Worm (Caenorhabditis elegans) whole organism, L4 larva: ENCODE measurements around the gene anmt-3.
A peak's percentile ranks its signal among the peaks of the same experiment; 100 is the strongest.

Experiments used
- D1046.2 ChIP-seq: fragments of 200-800 bp; sonication (Bioruptor generic); IDR thresholded peaks from 2 replicates; pipeline ENCODE4 v1.3.6; 2022; ENCODE audit warnings: missing genetic modification characterization, missing compliant biosample characterization
- F10B5.3 ChIP-seq: sonication (generic microtip); optimal IDR thresholded peaks from 2 replicates; lab custom pipeline; 2016; ENCODE audit warnings: mild to moderate bottlenecking, missing genetic modification characterization, missing compliant biosample characterization
- F37D6.2 ChIP-seq: sonication (generic microtip); optimal IDR thresholded peaks from 2 replicates; lab custom pipeline; 2016; ENCODE audit warnings: mild to moderate bottlenecking, missing genetic modification characterization, missing compliant biosample characterization
- F44E2.7 ChIP-seq: fragments of 200-800 bp; sonication (Bioruptor generic); IDR thresholded peaks from 2 replicates; pipeline ENCODE4 v2.1.2; 2022; ENCODE audit warnings: missing genetic modification characterization, missing compliant biosample characterization
- T26A8.4 ChIP-seq: fragments of 200-800 bp; sonication (Bioruptor generic); IDR thresholded peaks from 2 replicates; pipeline ENCODE4 v1.3.6; 2022; ENCODE audit warnings: missing genetic modification characterization, missing compliant biosample characterization
- Y5F2A.4 ChIP-seq: fragments of 200-800 bp; sonication (Bioruptor generic); optimal IDR thresholded peaks from 2 replicates; lab custom pipeline; 2018; ENCODE audit warnings: mild to moderate bottlenecking, missing genetic modification characterization, missing compliant biosample characterization
- Y75B8A.6 ChIP-seq: fragments of 200-800 bp; sonication (Bioruptor generic); IDR thresholded peaks from 2 replicates; pipeline ENCODE4 v1.3.6; 2022; ENCODE audit warnings: missing genetic modification reagents, missing genetic modification characterization, missing compliant biosample characterization
- ZK337.2 ChIP-seq: fragments of 200-800 bp; sonication (Bioruptor generic); IDR thresholded peaks from 2 replicates; pipeline ENCODE4 v1.3.6; 2022; ENCODE audit warnings: missing genetic modification reagents, missing genetic modification characterization, missing compliant biosample characterization
- ZK546.5 ChIP-seq, 2 experiments: sonication (generic microtip); optimal IDR thresholded peaks; 2 replicates each; lab custom pipeline; 2017; ENCODE audit warnings: missing biosample characterization in 2 of 2, missing genetic modification characterization in 2 of 2
- arid-1 ChIP-seq: fragments of 200-800 bp; sonication (Bioruptor generic); conservative IDR thresholded peaks from 2 replicates; pipeline ENCODE4 v1.3.6; 2022; ENCODE audit warnings: missing genetic modification reagents, missing genetic modification characterization, missing compliant biosample characterization
- ceh-32 ChIP-seq: sonication (generic microtip); optimal IDR thresholded peaks from 2 replicates; lab custom pipeline; 2016; ENCODE audit warnings: mild to moderate bottlenecking, missing genetic modification characterization, missing compliant biosample characterization; ENCODE audit not compliant: poor library complexity
- cey-2 ChIP-seq: sonication (generic microtip); optimal IDR thresholded peaks from 3 replicates; lab custom pipeline; 2017; ENCODE audit warnings: missing genetic modification characterization, mild to moderate bottlenecking, missing compliant biosample characterization, antibody characterized with exemption, borderline replicate concordance; ENCODE audit not compliant: insufficient read depth
- ctbp-1 ChIP-seq: fragments of 200-800 bp; sonication (Bioruptor generic); IDR thresholded peaks from 2 replicates; pipeline ENCODE4 v1.3.6; 2022; ENCODE audit warnings: missing genetic modification reagents, missing genetic modification characterization, missing compliant biosample characterization
- daf-12 ChIP-seq: fragments of 150-350 bp; optimal IDR thresholded peaks from 2 replicates; lab custom pipeline; 2014; ENCODE audit warnings: missing biosample characterization, missing genetic modification reagents, missing genetic modification characterization
- daf-8 ChIP-seq: fragments of 200-800 bp; sonication (Bioruptor generic); IDR thresholded peaks from 2 replicates; pipeline ENCODE4 v1.3.6; 2022; ENCODE audit warnings: missing genetic modification characterization, missing compliant biosample characterization
- dmd-6 ChIP-seq: fragments of 200-800 bp; sonication (Bioruptor generic); IDR thresholded peaks from 2 replicates; pipeline ENCODE4 v1.3.6; 2022; ENCODE audit warnings: missing genetic modification reagents, missing genetic modification characterization, missing compliant biosample characterization
- dmd-8 ChIP-seq: fragments of 200-800 bp; sonication (Bioruptor generic); IDR thresholded peaks from 2 replicates; pipeline ENCODE4 v1.3.6; 2022; ENCODE audit warnings: missing genetic modification characterization, missing compliant biosample characterization
- duxl-1 ChIP-seq: sonication (generic microtip); optimal IDR thresholded peaks from 2 replicates; lab custom pipeline; 2016; ENCODE audit warnings: mild to moderate bottlenecking, missing genetic modification characterization, moderate library complexity, missing compliant biosample characterization; ENCODE audit not compliant: poor library complexity
- dve-1 ChIP-seq: sonication (generic microtip); optimal IDR thresholded peaks from 2 replicates; lab custom pipeline; 2017; ENCODE audit warnings: antibody characterized with exemption, mild to moderate bottlenecking, missing genetic modification characterization, missing compliant biosample characterization; ENCODE audit not compliant: insufficient read depth
- egl-27 ChIP-seq: sonication (generic microtip); optimal IDR thresholded peaks from 3 replicates; lab custom pipeline; 2017; ENCODE audit warnings: missing biosample characterization, missing genetic modification reagents, missing genetic modification characterization
- egl-43 ChIP-seq: fragments of 200-800 bp; sonication (Bioruptor generic); IDR thresholded peaks from 2 replicates; pipeline ENCODE4 v1.3.6; 2022; ENCODE audit warnings: missing genetic modification reagents, missing genetic modification characterization, missing compliant biosample characterization
- fkh-10 ChIP-seq: fragments of 150-350 bp; optimal IDR thresholded peaks from 2 replicates; lab custom pipeline; 2014; ENCODE audit warnings: missing biosample characterization, missing genetic modification reagents, missing genetic modification characterization
- gei-8 ChIP-seq: fragments of 200-800 bp; sonication (Bioruptor generic); optimal IDR thresholded peaks from 2 replicates; lab custom pipeline; 2018; ENCODE audit warnings: mild to moderate bottlenecking, missing genetic modification characterization, missing compliant biosample characterization
- hmg-1.1 ChIP-seq: fragments of 200-800 bp; sonication (Bioruptor generic); IDR thresholded peaks from 2 replicates; pipeline ENCODE4 v1.3.6; 2022; ENCODE audit warnings: missing genetic modification reagents, missing genetic modification characterization, missing compliant biosample characterization
- lim-7 ChIP-seq: fragments of 200-800 bp; sonication (Bioruptor generic); IDR thresholded peaks from 2 replicates; pipeline ENCODE4 v1.3.6; 2022; ENCODE audit warnings: missing genetic modification characterization, missing compliant biosample characterization
- lin-1 ChIP-seq: fragments of 200-800 bp; sonication (Bioruptor generic); IDR thresholded peaks from 2 replicates; pipeline ENCODE4 v1.3.6; 2022; ENCODE audit warnings: missing genetic modification reagents, missing genetic modification characterization, missing compliant biosample characterization
- lin-13 ChIP-seq: fragments of 150-350 bp; optimal IDR thresholded peaks from 2 replicates; lab custom pipeline; 2014; ENCODE audit warnings: missing biosample characterization, missing genetic modification reagents, missing genetic modification characterization
- lin-29 ChIP-seq: fragments of 200-800 bp; sonication (Bioruptor generic); IDR thresholded peaks from 2 replicates; pipeline ENCODE4 v1.3.6; 2022; ENCODE audit warnings: missing genetic modification reagents, missing genetic modification characterization, missing compliant biosample characterization
- lin-38 ChIP-seq: fragments of 200-800 bp; sonication (Bioruptor generic); IDR thresholded peaks from 2 replicates; pipeline ENCODE4 v1.3.6; 2022; ENCODE audit warnings: missing genetic modification reagents, missing genetic modification characterization, missing compliant biosample characterization
- lsy-2 ChIP-seq, 2 experiments: fragments of 150-350 bp in 1 of 2; sonication (generic microtip) in 1 of 2; optimal IDR thresholded peaks; 2 replicates each; lab custom pipeline; 2014 to 2017; ENCODE audit warnings: missing biosample characterization in 2 of 2, missing genetic modification characterization in 2 of 2
- madf-5 ChIP-seq, 2 experiments: fragments of 200-800 bp; sonication (Bioruptor generic); IDR thresholded peaks; 2 replicates each; pipeline ENCODE4 v1.3.6; 2022; ENCODE audit warnings: missing compliant biosample characterization in 2 of 2, missing genetic modification characterization in 2 of 2
- madf-9 ChIP-seq: fragments of 200-800 bp; sonication (Bioruptor generic); conservative IDR thresholded peaks from 2 replicates; pipeline ENCODE4 v1.3.6; 2022; ENCODE audit warnings: missing genetic modification reagents, missing genetic modification characterization, missing compliant biosample characterization
- mdt-29 ChIP-seq: fragments of 200-800 bp; sonication (Bioruptor generic); IDR thresholded peaks from 2 replicates; pipeline ENCODE4 v1.3.6; 2022; ENCODE audit warnings: missing genetic modification reagents, missing genetic modification characterization, missing compliant biosample characterization
- mep-1 ChIP-seq: fragments of 150-350 bp; sonication (generic microtip); optimal IDR thresholded peaks from 3 replicates; lab custom pipeline; 2014; ENCODE audit warnings: missing biosample characterization, missing genetic modification characterization
- nhr-10 ChIP-seq: fragments of 150-350 bp; optimal IDR thresholded peaks from 2 replicates; lab custom pipeline; 2014; ENCODE audit warnings: missing biosample characterization, missing genetic modification characterization
- nhr-111 ChIP-seq: fragments of 200-800 bp; sonication (Bioruptor generic); optimal IDR thresholded peaks from 2 replicates; lab custom pipeline; 2018; ENCODE audit warnings: mild to moderate bottlenecking, missing genetic modification characterization, missing compliant biosample characterization
- nhr-237 ChIP-seq: sonication (generic microtip); optimal IDR thresholded peaks from 2 replicates; lab custom pipeline; 2017; ENCODE audit warnings: missing biosample characterization, missing genetic modification characterization
- nhr-41 ChIP-seq: fragments of 200-800 bp; sonication (Bioruptor generic); IDR thresholded peaks from 2 replicates; pipeline ENCODE4 v1.3.6; 2022; ENCODE audit warnings: missing genetic modification reagents, missing genetic modification characterization, missing compliant biosample characterization
- nhr-48 ChIP-seq: sonication (generic microtip); optimal IDR thresholded peaks from 2 replicates; lab custom pipeline; 2016; ENCODE audit warnings: mild to moderate bottlenecking, missing genetic modification characterization, missing compliant biosample characterization
- nhr-77 ChIP-seq: fragments of 150-350 bp; optimal IDR thresholded peaks from 2 replicates; lab custom pipeline; 2014; ENCODE audit warnings: missing biosample characterization, missing genetic modification characterization
- pqm-1 ChIP-seq: sonication (generic microtip); optimal IDR thresholded peaks from 2 replicates; lab custom pipeline; 2017; ENCODE audit warnings: missing biosample characterization, missing genetic modification characterization
- rbr-2 ChIP-seq: sonication (generic microtip); optimal IDR thresholded peaks from 2 replicates; lab custom pipeline; 2016; ENCODE audit warnings: missing genotype, missing genetic modification characterization, missing compliant biosample characterization
- saeg-2 ChIP-seq: fragments of 200-800 bp; sonication (Bioruptor generic); IDR thresholded peaks from 2 replicates; pipeline ENCODE4 v1.3.6; 2022; ENCODE audit warnings: missing genetic modification reagents, missing genetic modification characterization, missing compliant biosample characterization
- snpc-1.2 ChIP-seq: fragments of 200-800 bp; sonication (Bioruptor generic); IDR thresholded peaks from 2 replicates; pipeline ENCODE4 v1.3.6; 2022; ENCODE audit warnings: missing genetic modification reagents, missing genetic modification characterization, missing compliant biosample characterization
- snpc-4 ChIP-seq: fragments of 150-350 bp; optimal IDR thresholded peaks from 2 replicates; lab custom pipeline; 2014; ENCODE audit warnings: missing biosample characterization, missing genetic modification characterization
- spr-1 ChIP-seq: sonication (generic microtip); optimal IDR thresholded peaks from 2 replicates; lab custom pipeline; 2016; ENCODE audit warnings: mild to moderate bottlenecking, missing genetic modification characterization, missing compliant biosample characterization
- unc-130 ChIP-seq: sonication (generic microtip); optimal IDR thresholded peaks from 2 replicates; lab custom pipeline; 2016; ENCODE audit warnings: missing genetic modification reagents, missing genetic modification characterization, missing compliant biosample characterization
- vab-7 ChIP-seq: fragments of 200-800 bp; sonication (Bioruptor generic); IDR thresholded peaks from 2 replicates; pipeline ENCODE4 v1.3.6; 2022; ENCODE audit warnings: missing genetic modification reagents, missing genetic modification characterization, missing compliant biosample characterization
- zfp-2 ChIP-seq: sonication (generic microtip); optimal IDR thresholded peaks from 2 replicates; lab custom pipeline; 2016; ENCODE audit warnings: mild to moderate bottlenecking, missing genetic modification characterization, missing compliant biosample characterization
- zfp-3 ChIP-seq: fragments of 200-800 bp; sonication (Bioruptor generic); conservative IDR thresholded peaks from 2 replicates; pipeline ENCODE4 v1.3.6; 2022; ENCODE audit warnings: missing genetic modification reagents, missing genetic modification characterization, missing compliant biosample characterization
- ztf-11 ChIP-seq: fragments of 150-350 bp; optimal IDR thresholded peaks from 2 replicates; lab custom pipeline; 2014; ENCODE audit warnings: missing biosample characterization, missing genetic modification characterization

The anmt-3 gene

ce11 chrV:9970119-9970518 lies 12.0 kb upstream of the anmt-3 start (continued):
- TF ChIP-seq nhr-237 (no peak), ztf-11 (no peak), arid-1 (GFP tag; lab: Robert Waterston, UW) (peak; percentile 92), nhr-10 (tag; lab: Kevin White, UChicago) (no peak), snpc-1.2 (GFP tag; lab: Robert Waterston, UW) (peak; percentile 93), nhr-111 (GFP tag; lab: Kevin White, UChicago) (peak; percentile 94), gei-8 (GFP tag; lab: Kevin White, UChicago) (peak; percentile 95), ZK546.5 (tag; optimal IDR thresholded peaks at IDR 0.05; lab: Kevin White, UChicago) (no peak), F10B5.3 (tag; lab: Kevin White, UChicago) (peak; percentile 80), daf-8 (GFP tag; lab: Robert Waterston, UW) (peak; percentile 67; the same call in 1 of the 2 replicates), cey-2 (tag; lab: Kevin White, UChicago) (no peak), lin-13 (GFP tag; lab: Kevin White, UChicago) (peak; percentile 60), nhr-41 (GFP tag; lab: Robert Waterston, UW) (peak; percentile 98), spr-1 (tag; lab: Kevin White, UChicago) (peak; percentile 88), nhr-77 (peak; percentile 22), lim-7 (peak; percentile 99), zfp-3 (GFP tag; lab: Robert Waterston, UW) (peak; percentile 79), ctbp-1 (GFP tag; lab: Robert Waterston, UW) (peak; percentile 86), egl-43 (GFP tag; lab: Robert Waterston, UW) (peak; percentile 99), rbr-2 (peak; percentile 82), Y75B8A.6 (GFP tag; lab: Robert Waterston, UW) (peak; percentile 87; the same call in 1 of the 2 replicates), lin-29 (GFP tag; lab: Robert Waterston, UW) (peak; percentile 57; the same call in 1 of the 2 replicates), D1046.2 (GFP tag; lab: Robert Waterston, UW) (peak; percentile 90), madf-5 (GFP tag; IDR thresholded peaks at IDR 0.05; lab: Robert Waterston, UW) (peak; percentile 89 to 97), hmg-1.1 (GFP tag; lab: Robert Waterston, UW) (peak; percentile 93), lin-1 (GFP tag; lab: Robert Waterston, UW) (peak; percentile 94), dve-1 (peak; percentile 59), F37D6.2 (tag; lab: Kevin White, UChicago) (peak; percentile 79), dmd-6 (GFP tag; lab: Robert Waterston, UW) (peak; percentile 69), mep-1 (tag; lab: Kevin White, UChicago) (peak; percentile 76), pqm-1 (tag; lab: Kevin White, UChicago) (no peak), saeg-2 (GFP tag; lab: Robert Waterston, UW) (peak; percentile 65; the same call in 1 of the 2 replicates), duxl-1 (peak; percentile 83), lin-38 (GFP tag; lab: Robert Waterston, UW) (peak; percentile 87), fkh-10 (no peak), dmd-8 (GFP tag; lab: Robert Waterston, UW) (peak; percentile 96), unc-130 (GFP tag; lab: Kevin White, UChicago) (peak; percentile 82), madf-9 (GFP tag; lab: Robert Waterston, UW) (peak; percentile 83), mdt-29 (GFP tag; lab: Robert Waterston, UW) (peak; percentile 74; the same call in 1 of the 2 replicates), Y5F2A.4 (GFP tag; lab: Kevin White, UChicago) (peak; percentile 92), zfp-2 (tag; lab: Kevin White, UChicago) (peak; percentile 47), egl-27 (no peak), ZK337.2 (GFP tag; lab: Robert Waterston, UW) (peak; percentile 59; the same call in 1 of the 2 replicates), vab-7 (GFP tag; lab: Robert Waterston, UW) (peak; percentile 98), nhr-48 (tag; lab: Kevin White, UChicago) (peak; percentile 79), lsy-2 (tag; optimal IDR thresholded peaks at IDR 0.05; lab: Kevin White, UChicago) (peak in 1 of 2 experiments; percentile 58), T26A8.4 (GFP tag; lab: Robert Waterston, UW) (peak; percentile 92), F44E2.7 (GFP tag; lab: Robert Waterston, UW) (peak; percentile 98), ceh-32 (tag; lab: Kevin White, UChicago) (peak; percentile 13), daf-12 (no peak), snpc-4 (tag; lab: Kevin White, UChicago) (no peak)
